Worm (Caenorhabditis elegans): Measurements from ENCODE around the gene F10E7.1.

ce11 chrII:7176108-7176507 is 49.6 kb downstream of the F10E7.1 start:
- TF ChIP-seq ama-1 (optimal IDR thresholded peaks at IDR 0.05) (no peak), pqm-1 (tag; optimal IDR thresholded peaks at IDR 0.05) (no peak), elt-3 (tag; optimal IDR thresholded peaks at IDR 0.05) (no peak), fos-1 (tag; optimal IDR thresholded peaks at IDR 0.05) (no peak), lin-39 (tag; optimal IDR thresholded peaks at IDR 0.05) (no peak), lsy-2 (tag; optimal IDR thresholded peaks at IDR 0.05) (no peak), nhr-76 (tag; optimal IDR thresholded peaks at IDR 0.05) (no peak)
